Fruit fly (Drosophila melanogaster): Measurements from ENCODE around the gene Osi3.
A peak's percentile ranks its signal among the peaks of the same experiment; 100 is the strongest.

Gene Osi3

DNA sequence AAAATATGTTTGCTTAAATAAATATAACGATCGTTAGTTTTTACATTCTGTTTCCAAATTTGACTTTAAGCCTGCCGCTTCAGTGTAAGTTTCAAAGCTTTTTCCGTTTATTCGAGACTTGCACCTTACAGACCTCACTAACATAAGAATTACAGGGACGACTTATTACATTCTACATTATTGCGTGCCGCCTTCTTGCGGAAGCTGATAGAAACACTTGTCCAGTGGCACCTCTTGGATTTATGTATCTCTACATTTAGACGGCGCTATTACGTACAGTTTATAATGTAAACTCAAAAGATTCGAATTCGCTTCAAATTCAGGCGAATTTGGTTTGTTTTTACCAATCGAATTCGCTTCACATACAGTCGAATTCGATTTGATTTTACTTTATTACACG is 44.9 kb upstream of the Osi3 start (continued):
- TF ChIP-seq cwo (GFP tag; optimal IDR thresholded peaks at IDR 0.05) (no peak), CG12659 (GFP tag; optimal IDR thresholded peaks at IDR 0.05) (no peak), zfh2 (GFP tag; optimal IDR thresholded peaks at IDR 0.05) (peak; percentile 25), CG14965 (GFP tag; optimal IDR thresholded peaks at IDR 0.05; ENCODE audit: borderline replicate concordance) (no peak), row (GFP tag; IDR thresholded peaks at IDR 0.05) (no peak), fd64A (GFP tag; optimal IDR thresholded peaks at IDR 0.05) (no peak), Dek (tag; optimal IDR thresholded peaks at IDR 0.05) (no peak), CG3281 (GFP tag; optimal IDR thresholded peaks at IDR 0.05) (no peak), stc (GFP tag; IDR thresholded peaks at IDR 0.05) (no peak), gsb-n (tag; optimal IDR thresholded peaks at IDR 0.05) (no peak), lab (GFP tag; optimal IDR thresholded peaks at IDR 0.05) (no peak), CHES-1-like (GFP tag; optimal IDR thresholded peaks at IDR 0.05) (no peak), CG11398 (GFP tag; optimal IDR thresholded peaks at IDR 0.05) (no peak), Max (GFP tag; optimal IDR thresholded peaks at IDR 0.05) (no peak), CG12236 (GFP tag; optimal IDR thresholded peaks at IDR 0.05) (no peak), NC2α (GFP tag; optimal IDR thresholded peaks at IDR 0.05) (no peak), ERR (GFP tag; optimal IDR thresholded peaks at IDR 0.05) (peak; percentile 23), CG4404 (GFP tag; IDR thresholded peaks at IDR 0.05) (no peak), zen2 (GFP tag; IDR thresholded peaks at IDR 0.05; ENCODE audit: partially characterized antibody) (no peak), Hr78 (GFP tag; optimal IDR thresholded peaks at IDR 0.05) (no peak), Oaz (GFP tag; IDR thresholded peaks at IDR 0.05) (no peak), gro (GFP tag; optimal IDR thresholded peaks at IDR 0.05) (no peak), Doc3 (GFP tag; IDR thresholded peaks at IDR 0.05; ENCODE audit: partially characterized antibody) (no peak), Sox100B (GFP tag; optimal IDR thresholded peaks at IDR 0.05) (no peak), Dref (GFP tag; IDR thresholded peaks at IDR 0.05) (no peak), B-H2 (GFP tag; optimal IDR thresholded peaks at IDR 0.05) (no peak), CG13624 (GFP tag; optimal IDR thresholded peaks at IDR 0.05) (peak; percentile 5), CG31441 (GFP tag; IDR thresholded peaks at IDR 0.05) (no peak), hth (optimal IDR thresholded peaks at IDR 0.05) (no peak), Ada2b (GFP tag; IDR thresholded peaks at IDR 0.05) (no peak), rib (GFP tag; IDR thresholded peaks at IDR 0.05) (no peak), Sox102F (GFP tag; optimal IDR thresholded peaks at IDR 0.05) (no peak), luna (GFP tag; optimal IDR thresholded peaks at IDR 0.05) (no peak), dimm (GFP tag; IDR thresholded peaks at IDR 0.05) (no peak), CG18476 (GFP tag; optimal IDR thresholded peaks at IDR 0.05) (no peak), dan (GFP tag; IDR thresholded peaks at IDR 0.05) (no peak), CG9932 (GFP tag; IDR thresholded peaks at IDR 0.05) (peak; percentile 22; the same call in 1 of the 2 replicates), fd3F (GFP tag; optimal IDR thresholded peaks at IDR 0.05) (no peak), hbn (GFP tag; IDR thresholded peaks at IDR 0.05; ENCODE audit: partially characterized antibody) (no peak), Lhr (GFP tag; optimal IDR thresholded peaks at IDR 0.05) (peak; percentile 80)

DNA sequence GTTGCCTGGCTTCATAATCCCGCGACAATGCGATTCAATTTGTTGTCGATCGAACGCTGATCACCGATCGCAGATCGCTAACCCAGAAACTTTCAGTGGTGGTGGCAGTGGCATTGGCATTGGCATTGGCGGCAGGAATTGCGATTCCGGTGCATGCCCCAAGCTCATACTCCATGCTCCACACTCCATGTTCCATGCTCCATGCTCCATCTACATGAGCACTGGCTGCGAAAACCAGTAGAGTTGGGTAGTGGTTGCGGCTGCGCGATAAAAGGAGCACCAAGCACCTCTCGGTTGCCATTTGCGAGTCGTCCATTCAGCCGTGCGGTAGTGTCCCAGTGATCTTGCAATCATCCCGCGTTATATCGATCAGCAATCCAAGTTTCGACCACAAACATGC is 42.4 kb upstream of the Osi3 start, which contains the start of gene Osi1:
Osi1 (plus strand) TSS at position 301 of the 400 bp plus-strand sequence.
- TF ChIP-seq CG10274 (GFP tag; optimal IDR thresholded peaks at IDR 0.05) (no peak), esg (GFP tag; conservative IDR thresholded peaks at IDR 0.05) (no peak), ems (GFP tag; optimal IDR thresholded peaks at IDR 0.05) (no peak), CG15601 (tag; optimal IDR thresholded peaks at IDR 0.05) (no peak), zfh1 (GFP tag; IDR thresholded peaks at IDR 0.05) (no peak), CG10431 (GFP tag; optimal IDR thresholded peaks at IDR 0.05) (no peak), CG1603 (tag; optimal IDR thresholded peaks at IDR 0.05) (no peak), Jarid2 (GFP tag; optimal IDR thresholded peaks at IDR 0.05) (no peak), stc (GFP tag; IDR thresholded peaks at IDR 0.05) (no peak)

Measured in whole organism, embryonic.